Worm (Caenorhabditis elegans): ENCODE measurements around the gene nrde-3.

- TF ChIP-seq mep-1 (tag; optimal IDR thresholded peaks at IDR 0.05) (peak; percentile 90), elt-3 (tag; optimal IDR thresholded peaks at IDR 0.05) (peak in 1 of 6 experiments; percentile 47), fkh-8 (tag; optimal IDR thresholded peaks at IDR 0.05) (peak; percentile 19), ama-1 (optimal IDR thresholded peaks at IDR 0.05) (no peak), fos-1 (tag; optimal IDR thresholded peaks at IDR 0.05) (peak; percentile 5)
Measured at ce11 chrX:382692-383091, 10.7 kb downstream of the nrde-3 start, which contains the start of gene ife-2.
